Worm (Caenorhabditis elegans): ENCODE measurements around the gene H40L08.3.

- TF ChIP-seq flt-1 (GFP tag; IDR thresholded peaks at IDR 0.05) (no peak), ama-1 (optimal IDR thresholded peaks at IDR 0.05) (no peak), hmg-4 (GFP tag; optimal IDR thresholded peaks at IDR 0.05) (no peak), ceh-36 (tag; optimal IDR thresholded peaks at IDR 0.05) (no peak), aly-1 (tag; optimal IDR thresholded peaks at IDR 0.05) (no peak), ets-7 (tag; optimal IDR thresholded peaks at IDR 0.05) (no peak), scrt-1 (GFP tag; IDR thresholded peaks at IDR 0.05) (no peak), F13C5.2 (tag; optimal IDR thresholded peaks at IDR 0.05) (no peak), tra-4 (tag; optimal IDR thresholded peaks at IDR 0.05) (no peak), pes-1 (GFP tag; IDR thresholded peaks at IDR 0.05) (no peak), hmbx-1 (tag; optimal IDR thresholded peaks at IDR 0.05) (no peak), tbx-37 (GFP tag; conservative IDR thresholded peaks at IDR 0.05) (no peak), ceh-13 (GFP tag; optimal IDR thresholded peaks at IDR 0.05) (no peak)
Measured at ce11 chrX:15047541-15047940, 28.4 kb downstream of the H40L08.3 start.

Measured in whole organism, early embryonic.